Fruit fly (Drosophila melanogaster): ENCODE results near the gene CG31086.
A peak's percentile ranks its signal among the peaks of the same experiment; 100 is the strongest.

Gene CG31086

DNA sequence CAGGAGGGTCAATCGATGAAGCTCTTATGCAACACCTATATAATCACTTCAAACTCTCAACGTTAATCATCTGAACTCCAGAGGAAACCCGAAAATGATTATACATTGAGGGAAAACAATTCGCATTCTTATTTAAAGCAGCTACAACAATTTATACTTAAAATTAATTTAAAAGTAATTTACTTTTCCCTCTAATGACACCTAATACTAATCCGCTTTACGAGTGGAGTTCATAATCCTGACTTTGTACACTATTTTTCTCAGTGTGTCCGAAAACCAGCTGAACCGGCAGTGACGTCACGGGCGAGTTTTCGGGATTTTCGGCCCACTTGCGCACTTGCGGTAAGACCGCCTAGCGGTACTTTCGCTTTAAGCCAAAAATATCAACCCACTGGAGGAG lies 7.2 kb downstream of the CG31086 start (continued):
- TF ChIP-seq Hr38 (GFP tag; optimal IDR thresholded peaks at IDR 0.05) (no peak), Sox102F (GFP tag; optimal IDR thresholded peaks at IDR 0.05) (peak; percentile 60)

DNA sequence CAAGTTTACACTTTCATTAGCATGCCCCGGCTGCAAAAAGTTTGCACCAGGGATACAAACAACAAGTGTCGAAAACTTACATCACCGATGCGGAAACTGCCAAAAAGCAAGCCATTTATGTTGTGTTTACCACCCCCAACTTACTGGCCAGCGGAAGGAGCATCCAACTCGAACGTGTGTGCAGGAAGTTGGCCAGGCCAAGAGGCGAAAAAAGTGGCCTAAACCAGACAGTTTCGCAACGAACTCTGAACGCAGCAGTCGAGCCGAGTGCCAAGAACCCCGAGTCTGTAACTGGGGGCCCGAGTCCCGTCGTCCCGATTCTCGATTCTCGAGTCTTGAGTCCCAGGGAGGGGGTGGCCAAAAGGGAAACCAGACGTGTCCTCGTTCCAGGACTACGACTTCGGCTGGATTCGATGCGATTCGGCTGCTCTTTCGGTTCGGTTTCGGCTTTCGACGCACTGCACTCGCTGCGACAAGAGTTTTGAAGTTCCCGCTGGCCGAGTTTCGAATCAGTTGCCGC lies 9.9 kb downstream of the CG31086 start:
- no peak for TF ChIP-seq CG6163 (GFP tag; IDR thresholded peaks at IDR 0.05)
- TF ChIP-seq Hr39 (GFP tag; optimal IDR thresholded peaks at IDR 0.05), result no peak
- TF ChIP-seq Hr38 (GFP tag; optimal IDR thresholded peaks at IDR 0.05), result no peak
- no peak for TF ChIP-seq pdm3 (GFP tag; optimal IDR thresholded peaks at IDR 0.05)
- TF ChIP-seq CG7368 (GFP tag; optimal IDR thresholded peaks at IDR 0.05), result no peak
- TF ChIP-seq topi (GFP tag; optimal IDR thresholded peaks at IDR 0.05), result no peak
- no peak for TF ChIP-seq Lpt (GFP tag; optimal IDR thresholded peaks at IDR 0.05)
- TF ChIP-seq CG10669 (GFP tag; optimal IDR thresholded peaks at IDR 0.05), result no peak
- no peak for TF ChIP-seq dsx (GFP tag; optimal IDR thresholded peaks at IDR 0.05; ENCODE audit: poor library complexity, severe bottlenecking)
- TF ChIP-seq CG32006 (GFP tag; optimal IDR thresholded peaks at IDR 0.05), result no peak
- no peak for TF ChIP-seq CG3919 (GFP tag; optimal IDR thresholded peaks at IDR 0.05)
- no peak for TF ChIP-seq Eip78C (GFP tag)
- no peak for TF ChIP-seq Smox (GFP tag; optimal IDR thresholded peaks at IDR 0.05)
- no peak for TF ChIP-seq Ets96B (tag; optimal IDR thresholded peaks at IDR 0.05)
- no peak for TF ChIP-seq net (GFP tag; optimal IDR thresholded peaks at IDR 0.05)
- no peak for TF ChIP-seq CG6792 (GFP tag; optimal IDR thresholded peaks at IDR 0.05)
- TF ChIP-seq vri (GFP tag; optimal IDR thresholded peaks at IDR 0.05), result no peak

- TF ChIP-seq net (GFP tag; optimal IDR thresholded peaks at IDR 0.05), result no peak
- TF ChIP-seq CG31627 (GFP tag; optimal IDR thresholded peaks at IDR 0.05), result no peak
- no peak for TF ChIP-seq CG32006 (GFP tag; optimal IDR thresholded peaks at IDR 0.05)
- no peak for TF ChIP-seq CG6808 (GFP tag; optimal IDR thresholded peaks at IDR 0.05)
- no peak for TF ChIP-seq fd59A (GFP tag; optimal IDR thresholded peaks at IDR 0.05)
- TF ChIP-seq CG11294 (GFP tag; IDR thresholded peaks at IDR 0.05), result no peak
- TF ChIP-seq fkh (GFP tag; optimal IDR thresholded peaks at IDR 0.05), result no peak
- no peak for TF ChIP-seq CG7368 (GFP tag; optimal IDR thresholded peaks at IDR 0.05)
- TF ChIP-seq acj6 (GFP tag; optimal IDR thresholded peaks at IDR 0.05), result no peak
- no peak for TF ChIP-seq Hr4 (GFP tag; optimal IDR thresholded peaks at IDR 0.05)
- no peak for TF ChIP-seq CG16779 (tag; optimal IDR thresholded peaks at IDR 0.05)
- TF ChIP-seq Smox (GFP tag; optimal IDR thresholded peaks at IDR 0.05), result no peak
- no peak for TF ChIP-seq esn (GFP tag; optimal IDR thresholded peaks at IDR 0.05)
- no peak for TF ChIP-seq Ets96B (tag; optimal IDR thresholded peaks at IDR 0.05)
- TF ChIP-seq CG8119 (GFP tag; IDR thresholded peaks at IDR 0.05), result no peak
- TF ChIP-seq OdsH (GFP tag; optimal IDR thresholded peaks at IDR 0.05), result no peak
These were observed 27.9 kb downstream of the CG31086 start for dm6 chr3R:26212935-26213334.

dm6 chr3R:26214301-26214700 lies 29.2 kb downstream of the CG31086 start:
- TF ChIP-seq CG11902 (GFP tag; optimal IDR thresholded peaks at IDR 0.05) (no peak), ss (GFP tag; optimal IDR thresholded peaks at IDR 0.05) (no peak), CG6792 (GFP tag; optimal IDR thresholded peaks at IDR 0.05) (peak; percentile 20), CG11294 (GFP tag; IDR thresholded peaks at IDR 0.05) (peak; percentile 27; the same call in 1 of the 2 replicates), eg (GFP tag; IDR thresholded peaks at IDR 0.05) (peak; percentile 54; the same call in 2 of the 3 replicates), CG10631 (GFP tag; optimal IDR thresholded peaks at IDR 0.05) (peak; percentile 1), Sox14 (GFP tag; optimal IDR thresholded peaks at IDR 0.05) (peak; percentile 19), Met (GFP tag; optimal IDR thresholded peaks at IDR 0.05) (peak; percentile 14), acj6 (GFP tag; optimal IDR thresholded peaks at IDR 0.05) (peak; percentile 31), OdsH (GFP tag; optimal IDR thresholded peaks at IDR 0.05) (peak; percentile 12), CG31627 (GFP tag; optimal IDR thresholded peaks at IDR 0.05) (peak; percentile 1), Eip78C (GFP tag) (peak; percentile 72), lz (GFP tag; optimal IDR thresholded peaks at IDR 0.05) (peak; percentile 11), CG6163 (GFP tag; IDR thresholded peaks at IDR 0.05) (peak; percentile 39; the same call in 1 of the 3 replicates), achi (GFP tag; optimal IDR thresholded peaks at IDR 0.05) (no peak), Hr39 (GFP tag; optimal IDR thresholded peaks at IDR 0.05) (peak; percentile 16), CG32006 (GFP tag; optimal IDR thresholded peaks at IDR 0.05) (peak; percentile 31), svp (GFP tag) (peak; percentile 62), Eip75B (GFP tag; optimal IDR thresholded peaks at IDR 0.05) (peak; percentile 14), fd85E (GFP tag; optimal IDR thresholded peaks at IDR 0.05) (no peak), pdm3 (GFP tag; optimal IDR thresholded peaks at IDR 0.05) (peak; percentile 16), CG6808 (GFP tag; optimal IDR thresholded peaks at IDR 0.05) (no peak), CG7368 (GFP tag; optimal IDR thresholded peaks at IDR 0.05) (no peak)

All from whole organism, prepupa.